Fruit fly (Drosophila melanogaster) whole organism, prepupa: ENCODE measurements around the gene P5cr.

Experiments
- Blimp-1 ChIP-seq: fragments of 200-800 bp; sonication (Bioruptor generic); optimal IDR thresholded peaks from 3 replicates; lab custom pipeline; 2017; ENCODE audit warnings: missing biosample characterization, missing genetic modification characterization, mild to moderate bottlenecking, moderate library complexity, missing genetic modification reagents
- CG10669 ChIP-seq: fragments of 200-800 bp; sonication (Bioruptor generic); optimal IDR thresholded peaks from 3 replicates; lab custom pipeline; 2018; ENCODE audit warnings: missing biosample characterization, mild to moderate bottlenecking, missing genetic modification characterization, moderate library complexity
- CG15336 ChIP-seq: fragments of 200-800 bp; sonication (Bioruptor generic); IDR thresholded peaks from 2 replicates; pipeline ENCODE4 v1.3.6; 2022; ENCODE audit warnings: missing biosample characterization, missing genetic modification characterization
- CG16779 ChIP-seq: fragments of 200-800 bp; sonication (Bioruptor generic); optimal IDR thresholded peaks from 3 replicates; lab custom pipeline; 2017; ENCODE audit warnings: missing biosample characterization, mild to moderate bottlenecking, missing genetic modification characterization
- CG3032 ChIP-seq: fragments of 200-800 bp; optimal IDR thresholded peaks from 2 replicates; lab custom pipeline; 2019; ENCODE audit warnings: missing biosample characterization, mild to moderate bottlenecking, missing genetic modification characterization, moderate library complexity
- CG34406 ChIP-seq: fragments of 200-800 bp; sonication (Bioruptor generic); optimal IDR thresholded peaks from 3 replicates; lab custom pipeline; 2016; ENCODE audit warnings: missing biosample characterization, missing genetic modification characterization
- CG3919 ChIP-seq: fragments of 200-800 bp; sonication (Bioruptor generic); optimal IDR thresholded peaks from 3 replicates; lab custom pipeline; 2016; ENCODE audit warnings: missing biosample characterization, missing genetic modification characterization
- CG4318 ChIP-seq: fragments of 200-800 bp; sonication (Bioruptor generic); optimal IDR thresholded peaks from 3 replicates; lab custom pipeline; 2017; ENCODE audit warnings: missing biosample characterization, mild to moderate bottlenecking, missing genetic modification characterization
- CG6163 ChIP-seq: fragments of 200-800 bp; sonication (Bioruptor generic); IDR thresholded peaks from 3 replicates; pipeline ENCODE4 v1.3.6; 2022; ENCODE audit warnings: missing biosample characterization, missing genetic modification characterization
- CG6792 ChIP-seq: fragments of 200-800 bp; sonication (Bioruptor generic); optimal IDR thresholded peaks from 3 replicates; lab custom pipeline; 2016; ENCODE audit warnings: missing biosample characterization, missing genetic modification characterization
- CG6808 ChIP-seq: fragments of 200-800 bp; sonication (Bioruptor generic); optimal IDR thresholded peaks from 3 replicates; lab custom pipeline; 2017; ENCODE audit warnings: missing biosample characterization, missing genetic modification characterization, mild to moderate bottlenecking, moderate library complexity, missing genetic modification reagents
- CG6854 ChIP-seq: fragments of 200-800 bp; sonication (Bioruptor generic); optimal IDR thresholded peaks from 2 replicates; lab custom pipeline; 2017; ENCODE audit warnings: missing biosample characterization, mild to moderate bottlenecking, missing genetic modification characterization
- CG7368 ChIP-seq: fragments of 200-800 bp; sonication (Bioruptor generic); optimal IDR thresholded peaks from 3 replicates; lab custom pipeline; 2016; ENCODE audit warnings: missing biosample characterization, missing genetic modification characterization
- CG8119 ChIP-seq: fragments of 200-800 bp; sonication (Bioruptor generic); IDR thresholded peaks from 3 replicates; pipeline ENCODE4 v1.3.6; 2022; ENCODE audit warnings: missing biosample characterization, missing genetic modification characterization
- CG8319 ChIP-seq: fragments of 200-800 bp; sonication (Bioruptor generic); optimal IDR thresholded peaks from 3 replicates; lab custom pipeline; 2016; ENCODE audit warnings: missing biosample characterization, missing genetic modification characterization
- CG8632 ChIP-seq: fragments of 200-800 bp; sonication (Bioruptor generic); optimal IDR thresholded peaks from 3 replicates; lab custom pipeline; 2016; ENCODE audit warnings: missing biosample characterization, missing genetic modification characterization
- CG9139 ChIP-seq: fragments of 200-800 bp; sonication (Bioruptor generic); optimal IDR thresholded peaks from 3 replicates; lab custom pipeline; 2017; ENCODE audit warnings: missing biosample characterization, mild to moderate bottlenecking, missing genetic modification characterization
- Eip75B ChIP-seq: fragments of 200-800 bp; sonication (Bioruptor generic); optimal IDR thresholded peaks from 3 replicates; lab custom pipeline; 2016; ENCODE audit warnings: missing biosample characterization, missing genetic modification characterization
- Eip78C ChIP-seq: fragments of 200-800 bp; sonication (Bioruptor generic); peaks from one replicate; lab custom pipeline; 2016; ENCODE audit warnings: missing biosample characterization, missing genetic modification characterization
- Eip93F ChIP-seq: fragments of 200-800 bp; sonication (Bioruptor generic); optimal IDR thresholded peaks from 2 replicates; lab custom pipeline; 2016; ENCODE audit warnings: missing biosample characterization, mild to moderate bottlenecking, missing genetic modification characterization
- Ets21C ChIP-seq: fragments of 200-800 bp; sonication (Bioruptor generic); optimal IDR thresholded peaks from 3 replicates; lab custom pipeline; 2016; ENCODE audit warnings: missing biosample characterization, missing genetic modification characterization
- Ets96B ChIP-seq: fragments of 200-800 bp; optimal IDR thresholded peaks from 2 replicates; lab custom pipeline; 2019; ENCODE audit warnings: missing biosample characterization, mild to moderate bottlenecking, missing genetic modification characterization, moderate library complexity
- Hr38 ChIP-seq: sonication (Bioruptor generic); optimal IDR thresholded peaks from 2 replicates; lab custom pipeline; 2016; ENCODE audit warnings: missing biosample characterization, missing genetic modification characterization
- Hr39 ChIP-seq: fragments of 200-800 bp; sonication (Bioruptor generic); optimal IDR thresholded peaks from 2 replicates; lab custom pipeline; 2016; ENCODE audit warnings: missing biosample characterization, missing genetic modification characterization
- Hr4 ChIP-seq: fragments of 200-800 bp; sonication (Bioruptor generic); optimal IDR thresholded peaks from 3 replicates; lab custom pipeline; 2016; ENCODE audit warnings: missing biosample characterization, missing genetic modification characterization
- Lpt ChIP-seq: fragments of 200-800 bp; sonication (Bioruptor generic); optimal IDR thresholded peaks from 3 replicates; lab custom pipeline; 2016; ENCODE audit warnings: missing biosample characterization, missing genetic modification characterization
- Met ChIP-seq: fragments of 200-800 bp; sonication (Bioruptor generic); optimal IDR thresholded peaks from 3 replicates; lab custom pipeline; 2016; ENCODE audit warnings: missing biosample characterization, missing genetic modification characterization
- Smox ChIP-seq: fragments of 200-800 bp; sonication (Bioruptor generic); optimal IDR thresholded peaks from 3 replicates; lab custom pipeline; 2016; ENCODE audit warnings: missing biosample characterization, missing genetic modification characterization
- Sox14 ChIP-seq: fragments of 200-800 bp; sonication (Bioruptor generic); optimal IDR thresholded peaks from 3 replicates; lab custom pipeline; 2016; ENCODE audit warnings: missing biosample characterization, missing genetic modification characterization
- achi ChIP-seq: fragments of 200-800 bp; sonication (Bioruptor generic); optimal IDR thresholded peaks from 3 replicates; lab custom pipeline; 2016; ENCODE audit warnings: missing biosample characterization, missing genetic modification characterization
- dac ChIP-seq: fragments of 200-800 bp; sonication (Bioruptor generic); optimal IDR thresholded peaks from 2 replicates; lab custom pipeline; 2017; ENCODE audit warnings: missing biosample characterization, mild to moderate bottlenecking, missing genetic modification characterization
- dsx ChIP-seq: fragments of 200-800 bp; optimal IDR thresholded peaks from 3 replicates; lab custom pipeline; 2019; ENCODE audit warnings: missing biosample characterization, mild to moderate bottlenecking, missing genetic modification characterization, moderate library complexity; ENCODE audit not compliant: poor library complexity, severe bottlenecking
- eg ChIP-seq: fragments of 200-800 bp; sonication (Bioruptor generic); IDR thresholded peaks from 3 replicates; pipeline ENCODE4 v1.3.6; 2022; ENCODE audit warnings: missing biosample characterization, missing genetic modification characterization
- esn ChIP-seq: fragments of 200-800 bp; sonication (Bioruptor generic); optimal IDR thresholded peaks from 2 replicates; lab custom pipeline; 2016; ENCODE audit warnings: missing biosample characterization, mild to moderate bottlenecking, missing genetic modification characterization, moderate library complexity
- fd85E ChIP-seq: fragments of 200-800 bp; sonication (Bioruptor generic); optimal IDR thresholded peaks from 3 replicates; lab custom pipeline; 2016; ENCODE audit warnings: missing biosample characterization, missing genetic modification characterization
- fkh ChIP-seq: fragments of 200-800 bp; sonication (Bioruptor generic); optimal IDR thresholded peaks from 3 replicates; lab custom pipeline; 2017; ENCODE audit warnings: missing biosample characterization, mild to moderate bottlenecking, missing genetic modification characterization, moderate library complexity
- lz ChIP-seq: fragments of 200-800 bp; sonication (Bioruptor generic); optimal IDR thresholded peaks from 3 replicates; lab custom pipeline; 2016; ENCODE audit warnings: missing biosample characterization, missing genetic modification characterization
- net ChIP-seq: fragments of 200-800 bp; sonication (Bioruptor generic); optimal IDR thresholded peaks from 3 replicates; lab custom pipeline; 2016; ENCODE audit warnings: missing biosample characterization, missing genetic modification characterization
- salr ChIP-seq, 2 experiments: fragments of 200-800 bp; sonication (Bioruptor generic); optimal IDR thresholded peaks; 3 replicates each; lab custom pipeline; 2016 to 2018; ENCODE audit warnings: missing biosample characterization in 2 of 2, missing genetic modification characterization in 2 of 2, mild to moderate bottlenecking in 1 of 2
- spab ChIP-seq: fragments of 200-800 bp; sonication (Bioruptor generic); optimal IDR thresholded peaks from 2 replicates; lab custom pipeline; 2017; ENCODE audit warnings: missing biosample characterization, mild to moderate bottlenecking, missing genetic modification characterization, missing genetic modification reagents
- ss ChIP-seq, 2 experiments: fragments of 200-800 bp; sonication (Bioruptor generic); optimal IDR thresholded peaks; 2 replicates in 1 of 2; 3 replicates in 1 of 2; lab custom pipeline; 2017 to 2018; ENCODE audit warnings: mild to moderate bottlenecking in 2 of 2, missing biosample characterization in 2 of 2, missing genetic modification characterization in 2 of 2, moderate library complexity in 1 of 2
- svp ChIP-seq: fragments of 200-800 bp; sonication (Bioruptor generic); peaks from one replicate; lab custom pipeline; 2016; ENCODE audit warnings: missing biosample characterization, missing genetic modification characterization
- topi ChIP-seq: fragments of 200-800 bp; sonication (Bioruptor generic); optimal IDR thresholded peaks from 3 replicates; lab custom pipeline; 2016; ENCODE audit warnings: missing biosample characterization, missing genetic modification characterization
- vri ChIP-seq: fragments of 200-800 bp; sonication (Bioruptor generic); optimal IDR thresholded peaks from 3 replicates; lab custom pipeline; 2016; ENCODE audit warnings: missing biosample characterization, mild to moderate bottlenecking, missing genetic modification characterization

The P5cr gene

DNA sequence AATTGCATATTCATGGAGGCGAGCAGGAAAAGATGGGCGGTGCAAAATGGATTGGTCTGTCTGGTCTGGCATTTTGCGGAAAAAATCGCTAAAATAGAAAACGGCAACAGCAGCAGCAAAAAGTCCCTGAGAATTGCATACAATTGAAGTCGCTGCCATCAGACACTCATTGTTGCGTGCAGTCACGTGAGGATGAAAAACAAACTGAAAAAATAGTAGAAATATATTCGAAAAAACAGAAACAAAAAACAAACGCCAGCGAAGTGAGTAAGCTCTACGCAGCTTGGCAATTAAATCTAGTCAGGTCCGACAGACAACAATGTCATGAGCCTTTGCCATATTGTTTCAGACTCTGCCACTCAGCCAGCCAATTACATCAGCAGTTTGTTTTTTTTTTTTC, 30.6 kb downstream of the P5cr start:
- TF ChIP-seq CG15336 (GFP tag; lab: Robert Waterston, UW) (peak; percentile 29; the same call in 1 of the 2 replicates), Hr39 (no peak), eg (0 out of 3 replicates have a peak, but pooled peaks have one; percentile 35), CG8119 (GFP tag; lab: Robert Waterston, UW) (peak; percentile 55; the same call in 1 of the 3 replicates), fd85E (GFP tag; lab: Kevin White, UChicago) (no peak), ss (GFP tag; optimal IDR thresholded peaks at IDR 0.05; lab: Kevin White, UChicago) (peak; percentile 4 to 74), CG6792 (GFP tag; lab: Kevin White, UChicago) (no peak), Ets96B (tag; lab: Kevin White, UChicago) (no peak), Ets21C (no peak), dsx (GFP tag; lab: Kevin White, UChicago) (no peak)
- TF ChIP-seq, all 60 proteins: peak for 4

DNA sequence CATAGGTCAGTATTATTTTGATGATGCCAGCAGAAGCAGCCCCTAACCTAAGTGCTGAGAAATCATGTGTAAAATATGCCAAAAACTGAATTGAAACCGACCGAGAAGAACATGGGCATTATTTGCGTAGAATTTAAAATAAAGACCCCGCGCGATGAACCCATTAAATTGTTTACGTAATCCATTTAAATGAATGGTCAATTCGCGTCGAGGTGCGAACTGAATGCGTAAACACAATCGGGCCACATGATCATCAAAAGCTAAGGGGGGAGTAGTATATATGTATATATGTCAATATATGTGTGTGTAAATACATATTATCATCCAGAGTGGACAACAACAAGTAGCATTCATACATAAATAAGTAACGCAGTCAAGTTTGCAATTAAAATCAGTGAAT, 31.4 kb downstream of the P5cr start:
- TF ChIP-seq dsx (GFP tag; lab: Kevin White, UChicago) (no peak), ss (GFP tag; optimal IDR thresholded peaks at IDR 0.05; lab: Kevin White, UChicago) (peak in 1 of 2 experiments; percentile 18), svp (peak; percentile 81), Hr38 (GFP tag; lab: Kevin White, UChicago) (no peak), Ets21C (no peak), Ets96B (tag; lab: Kevin White, UChicago) (no peak), CG34406 (GFP tag; lab: Kevin White, UChicago) (no peak), vri (peak; percentile 82), Hr39 (no peak), Lpt (GFP tag; lab: Kevin White, UChicago) (no peak), lz (GFP tag; lab: Kevin White, UChicago) (no peak), esn (GFP tag; lab: Kevin White, UChicago) (peak; percentile 10), CG4318 (GFP tag; lab: Kevin White, UChicago) (no peak), Eip78C (GFP tag; lab: Kevin White, UChicago) (peak; percentile 45), net (GFP tag; lab: Kevin White, UChicago) (no peak), fkh (GFP tag; lab: Kevin White, UChicago) (peak; percentile 85), CG8632 (peak; percentile 0), CG10669 (no peak), CG8319 (GFP tag; lab: Kevin White, UChicago) (no peak), CG6163 (no peak)

DNA sequence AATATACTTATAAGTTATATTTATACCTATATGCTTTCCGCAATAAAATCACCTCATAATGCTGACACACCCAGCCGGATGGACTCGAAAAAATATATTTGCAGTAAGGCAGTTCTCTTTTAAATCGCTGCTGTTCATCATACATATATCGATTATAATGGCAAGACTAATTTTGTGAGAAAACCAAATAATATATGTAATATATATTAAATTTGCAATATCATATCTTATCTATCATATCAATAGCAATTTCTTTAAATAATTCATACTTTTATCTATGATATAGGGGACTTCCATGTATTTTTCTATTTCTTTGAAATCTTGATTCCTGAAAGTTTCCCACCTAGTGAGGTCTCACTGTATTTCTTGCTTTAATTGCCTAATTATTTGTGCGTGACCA, 33.8 kb downstream of the P5cr start:
- no peak for TF ChIP-seq Ets21C
- peak; percentile 53 for TF ChIP-seq Eip78C (GFP tag; lab: Kevin White, UChicago)
- peak; percentile 55 for TF ChIP-seq svp

DNA sequence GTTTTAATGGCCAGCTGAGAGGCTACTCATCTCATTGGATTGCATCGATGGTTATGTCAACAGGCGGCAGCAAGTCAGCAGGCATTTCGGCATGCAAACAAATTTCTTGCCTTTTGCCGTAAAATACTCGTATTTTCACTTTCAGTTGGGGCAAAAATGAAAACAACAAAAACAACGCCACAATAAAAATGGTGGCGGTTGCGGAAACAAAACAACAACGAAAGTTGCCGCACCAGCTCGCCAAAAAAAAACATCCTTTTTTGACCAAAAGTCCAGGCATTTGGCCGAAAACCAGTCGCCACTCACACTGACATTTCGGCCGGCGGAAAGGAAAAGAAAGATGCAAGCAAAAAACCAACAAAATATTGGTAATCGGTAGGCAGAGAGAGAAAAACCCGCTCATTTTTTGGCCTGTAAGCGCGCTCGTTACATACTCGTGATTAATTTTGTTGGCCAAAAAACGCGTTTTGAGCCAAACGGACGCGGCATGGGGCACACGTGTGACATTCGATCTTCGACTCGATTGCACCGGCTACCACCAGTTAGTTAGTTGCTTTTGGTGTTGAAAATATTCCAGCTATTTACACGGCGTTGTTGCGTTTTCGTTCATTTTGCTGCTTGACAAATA, 35.4 kb downstream of the P5cr start:
- TF ChIP-seq Smox (GFP tag; lab: Kevin White, UChicago) (peak; percentile 20), Eip75B (GFP tag; lab: Kevin White, UChicago) (no peak), topi (peak; percentile 37), CG6808 (GFP tag; lab: Kevin White, UChicago) (no peak), dac (GFP tag; lab: Kevin White, UChicago) (no peak), CG8119 (GFP tag; lab: Robert Waterston, UW) (peak; percentile 48; the same call in 1 of the 3 replicates), svp (peak; percentile 59), CG3919 (GFP tag; lab: Kevin White, UChicago) (no peak), CG16779 (tag; lab: Kevin White, UChicago) (peak; percentile 5), spab (GFP tag; lab: Kevin White, UChicago) (no peak), Blimp-1 (GFP tag; lab: Kevin White, UChicago) (peak; percentile 99), lz (GFP tag; lab: Kevin White, UChicago) (no peak), eg (no peak), CG8632 (peak; percentile 21), Sox14 (GFP tag; lab: Kevin White, UChicago) (no peak), Hr39 (no peak), CG10669 (no peak), CG7368 (GFP tag; lab: Kevin White, UChicago) (no peak), fd85E (GFP tag; lab: Kevin White, UChicago) (no peak), CG3032 (tag; lab: Kevin White, UChicago) (no peak), Eip93F (GFP tag; lab: Kevin White, UChicago) (no peak), salr (GFP tag; optimal IDR thresholded peaks at IDR 0.05; lab: Kevin White, UChicago) (no peak), achi (GFP tag; lab: Kevin White, UChicago) (peak; percentile 0), Met (GFP tag; lab: Kevin White, UChicago) (peak; percentile 67), CG6854 (peak; percentile 88), CG9139 (GFP tag; lab: Kevin White, UChicago) (no peak), Hr4 (no peak)
